Fruit fly (Drosophila melanogaster) whole organism, embryonic: ENCODE data around the gene CG11790.

Source experiments
- CG11504 ChIP-seq: fragments of 200-800 bp; sonication (Bioruptor generic); optimal IDR thresholded peaks from 3 replicates; lab custom pipeline; 2019; ENCODE audit warnings: missing biosample characterization, mild to moderate bottlenecking, missing genetic modification characterization, moderate library complexity
- CG11723 ChIP-seq: fragments of 200-800 bp; sonication (Bioruptor generic); optimal IDR thresholded peaks from 2 replicates; lab custom pipeline; 2017; ENCODE audit warnings: missing biosample characterization, mild to moderate bottlenecking, missing genetic modification characterization
- CG12071 ChIP-seq: fragments of 200-800 bp; sonication (Bioruptor generic); optimal IDR thresholded peaks from 3 replicates; lab custom pipeline; 2018; ENCODE audit warnings: missing biosample characterization, mild to moderate bottlenecking, missing genetic modification characterization
- CG1233 ChIP-seq: fragments of 200-800 bp; sonication (Bioruptor generic); optimal IDR thresholded peaks from 4 replicates; lab custom pipeline; 2018; ENCODE audit warnings: missing biosample characterization, mild to moderate bottlenecking, missing genetic modification characterization
- CG12769 ChIP-seq: fragments of 200-800 bp; sonication (Bioruptor generic); optimal IDR thresholded peaks from 2 replicates; lab custom pipeline; 2019; ENCODE audit warnings: missing biosample characterization, mild to moderate bottlenecking, missing genetic modification characterization, moderate library complexity
- CG14014 ChIP-seq: fragments of 200-800 bp; sonication (Bioruptor generic); IDR thresholded peaks from 2 replicates; pipeline ENCODE4 v1.3.6; 2022; ENCODE audit warnings: missing biosample characterization, missing genetic modification characterization
- CG17359 ChIP-seq: fragments of 200-800 bp; sonication (Bioruptor generic); optimal IDR thresholded peaks from 3 replicates; lab custom pipeline; 2018; ENCODE audit warnings: missing biosample characterization, mild to moderate bottlenecking, missing genetic modification characterization, moderate library complexity
- CG17568 ChIP-seq: fragments of 200-800 bp; sonication (Bioruptor generic); optimal IDR thresholded peaks from 2 replicates; lab custom pipeline; 2018; ENCODE audit warnings: missing biosample characterization, mild to moderate bottlenecking, missing genetic modification characterization, moderate library complexity
- CG18262 ChIP-seq: fragments of 200-800 bp; optimal IDR thresholded peaks from 3 replicates; lab custom pipeline; 2019; ENCODE audit warnings: missing biosample characterization, mild to moderate bottlenecking, missing genetic modification characterization, moderate library complexity
- CG2129 ChIP-seq: fragments of 200-800 bp; sonication (Bioruptor generic); IDR thresholded peaks from 2 replicates; pipeline ENCODE4 v1.3.6; 2022; ENCODE audit warnings: missing biosample characterization, missing genetic modification characterization; ENCODE audit not compliant: partially characterized antibody
- CG2712 ChIP-seq: fragments of 200-800 bp; optimal IDR thresholded peaks from 3 replicates; lab custom pipeline; 2019; ENCODE audit warnings: missing biosample characterization, mild to moderate bottlenecking, missing genetic modification characterization, moderate library complexity
- CG34224 ChIP-seq: fragments of 200-800 bp; sonication (Bioruptor generic); IDR thresholded peaks from 3 replicates; pipeline ENCODE4 v1.3.6; 2022; ENCODE audit warnings: missing biosample characterization, missing genetic modification characterization; ENCODE audit not compliant: partially characterized antibody
- CG6683 ChIP-seq: fragments of 200-800 bp; sonication (Bioruptor generic); optimal IDR thresholded peaks from 2 replicates; lab custom pipeline; 2017; ENCODE audit warnings: missing biosample characterization, mild to moderate bottlenecking, missing genetic modification characterization, missing genetic modification reagents
- CG9437 ChIP-seq: fragments of 200-800 bp; sonication (Bioruptor generic); optimal IDR thresholded peaks from 2 replicates; lab custom pipeline; 2018; ENCODE audit warnings: missing biosample characterization, mild to moderate bottlenecking, missing genetic modification characterization
- D19B ChIP-seq: fragments of 200-800 bp; sonication (Bioruptor generic); optimal IDR thresholded peaks from 2 replicates; lab custom pipeline; 2017; ENCODE audit warnings: missing biosample characterization, mild to moderate bottlenecking, missing genetic modification characterization
- Dll ChIP-seq: fragments of 200-800 bp; sonication (Bioruptor generic); IDR thresholded peaks from 4 replicates; pipeline ENCODE4 v1.3.6; 2022; ENCODE audit warnings: missing biosample characterization, missing genetic modification characterization; ENCODE audit not compliant: partially characterized antibody
- Ets97D ChIP-seq: fragments of 200-800 bp; sonication (Bioruptor generic); optimal IDR thresholded peaks from 3 replicates; lab custom pipeline; 2016; ENCODE audit warnings: missing biosample characterization, missing genetic modification characterization
- MTF-1 ChIP-seq: fragments of 200-800 bp; sonication (Bioruptor generic); optimal IDR thresholded peaks from 2 replicates; lab custom pipeline; 2018; ENCODE audit warnings: missing biosample characterization, mild to moderate bottlenecking, missing genetic modification characterization, borderline replicate concordance
- Nf-YC ChIP-seq: fragments of 200-800 bp; optimal IDR thresholded peaks from 3 replicates; lab custom pipeline; 2019; ENCODE audit warnings: missing biosample characterization, mild to moderate bottlenecking, missing genetic modification characterization, moderate library complexity
- Side ChIP-seq: fragments of 200-800 bp; sonication (Bioruptor generic); optimal IDR thresholded peaks from 2 replicates; lab custom pipeline; 2016; ENCODE audit warnings: missing biosample characterization, missing genetic modification characterization
- Ssrp ChIP-seq: fragments of 200-800 bp; sonication (Bioruptor generic); optimal IDR thresholded peaks from 2 replicates; lab custom pipeline; 2018; ENCODE audit warnings: missing biosample characterization, mild to moderate bottlenecking, missing genetic modification characterization, moderate library complexity
- bbx ChIP-seq: fragments of 200-800 bp; sonication (Bioruptor generic); IDR thresholded peaks from 2 replicates; pipeline ENCODE4 v1.3.6; 2022; ENCODE audit warnings: missing biosample characterization, missing genetic modification characterization; ENCODE audit not compliant: partially characterized antibody
- bowl ChIP-seq: fragments of 200-800 bp; sonication (Bioruptor generic); IDR thresholded peaks from 2 replicates; pipeline ENCODE4 v1.3.6; 2022; ENCODE audit warnings: missing biosample characterization, missing genetic modification characterization
- bsh ChIP-seq, 2 experiments: fragments of 200-800 bp; sonication (Bioruptor generic); optimal IDR thresholded peaks; 2 replicates each; lab custom pipeline; 2017 to 2018; ENCODE audit warnings: mild to moderate bottlenecking in 2 of 2, missing biosample characterization in 2 of 2, missing genetic modification characterization in 2 of 2, moderate library complexity in 1 of 2
- cg ChIP-seq: fragments of 200-800 bp; sonication (Bioruptor generic); optimal IDR thresholded peaks from 3 replicates; lab custom pipeline; 2019; ENCODE audit warnings: missing biosample characterization, mild to moderate bottlenecking, missing genetic modification characterization, moderate library complexity
- chm ChIP-seq: fragments of 200-800 bp; sonication (Bioruptor generic); IDR thresholded peaks from 2 replicates; pipeline ENCODE4 v1.3.6; 2022; ENCODE audit warnings: missing biosample characterization, missing genetic modification characterization
- croc ChIP-seq: fragments of 200-800 bp; sonication (Bioruptor generic); conservative IDR thresholded peaks from 3 replicates; pipeline ENCODE4 v1.3.6; 2022; ENCODE audit warnings: missing biosample characterization, missing genetic modification characterization
- en ChIP-seq: fragments of 200-800 bp; sonication (Bioruptor generic); optimal IDR thresholded peaks from 2 replicates; lab custom pipeline; 2016; ENCODE audit warnings: missing biosample characterization, missing genetic modification characterization
- gcm2 ChIP-seq: fragments of 200-800 bp; sonication (Bioruptor generic); optimal IDR thresholded peaks from 2 replicates; lab custom pipeline; 2016; ENCODE audit warnings: missing biosample characterization, missing genetic modification characterization
- lov ChIP-seq, 2 experiments: fragments of 200-800 bp in 1 of 2; fragments of >200 bp in 1 of 2; sonication (Bioruptor generic) in 1 of 2; IDR thresholded peaks in 1 of 2; optimal IDR thresholded peaks in 1 of 2; 2 replicates in 1 of 2; 3 replicates in 1 of 2; pipeline versions ENCODE4 v1.3.6 to Lab custom; 2017 to 2022; ENCODE audit warnings: missing biosample characterization in 1 of 2, missing genetic modification characterization in 1 of 2
- pfk ChIP-seq: fragments of 200-800 bp; sonication (Bioruptor generic); optimal IDR thresholded peaks from 2 replicates; lab custom pipeline; 2018; ENCODE audit warnings: missing biosample characterization, mild to moderate bottlenecking, missing genetic modification characterization, moderate library complexity
- pzg ChIP-seq: fragments of 200-800 bp; sonication (Bioruptor generic); optimal IDR thresholded peaks from 3 replicates; lab custom pipeline; 2018; ENCODE audit warnings: missing biosample characterization, mild to moderate bottlenecking, missing genetic modification characterization, moderate library complexity
- sna ChIP-seq: fragments of 200-800 bp; sonication (Bioruptor generic); IDR thresholded peaks from 2 replicates; pipeline ENCODE4 v1.3.6; 2022; ENCODE audit warnings: missing biosample characterization, missing genetic modification characterization; ENCODE audit not compliant: partially characterized antibody
- sr ChIP-seq: fragments of 200-800 bp; sonication (Bioruptor generic); IDR thresholded peaks from 3 replicates; pipeline ENCODE4 v1.3.6; 2022; ENCODE audit warnings: missing biosample characterization, missing genetic modification characterization
- stwl ChIP-seq: fragments of 200-800 bp; sonication (Bioruptor generic); optimal IDR thresholded peaks from 3 replicates; lab custom pipeline; 2018; ENCODE audit warnings: missing biosample characterization, mild to moderate bottlenecking, missing genetic modification characterization, moderate library complexity
- tna ChIP-seq: fragments of 200-800 bp; sonication (Bioruptor generic); IDR thresholded peaks from 2 replicates; pipeline ENCODE4 v1.3.6; 2022; ENCODE audit warnings: missing biosample characterization, missing genetic modification characterization; ENCODE audit not compliant: partially characterized antibody
- unc-4 ChIP-seq: fragments of 200-800 bp; sonication (Bioruptor generic); IDR thresholded peaks from 2 replicates; pipeline ENCODE4 v1.3.6; 2022; ENCODE audit warnings: missing biosample characterization, missing genetic modification characterization; ENCODE audit not compliant: partially characterized antibody
- z ChIP-seq: fragments of 200-800 bp; sonication (Bioruptor generic); IDR thresholded peaks from 3 replicates; pipeline ENCODE4 v1.3.6; 2022; ENCODE audit warnings: missing biosample characterization, missing genetic modification characterization

CG11790 gene

DNA sequence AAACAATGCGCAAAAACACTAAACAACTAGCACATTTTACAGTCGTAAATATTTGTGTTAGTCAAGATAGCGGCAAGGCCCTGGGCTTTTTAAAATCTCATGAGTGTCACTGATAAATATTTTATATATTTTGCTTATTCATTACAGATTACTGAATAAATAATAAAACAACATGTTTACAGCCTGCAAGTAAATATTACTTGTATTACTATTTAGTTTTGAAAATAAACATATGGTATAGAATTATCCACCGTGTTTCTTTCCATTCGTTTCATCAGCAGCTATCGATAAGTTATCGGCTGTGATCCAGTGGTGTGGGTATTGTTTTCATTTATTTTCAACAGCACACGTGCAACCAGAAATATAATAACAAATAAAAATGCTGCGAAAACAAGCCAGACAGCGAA is 27.1 kb downstream of the CG11790 start, which contains the start of the genes shams and CG11920 (continued):
- TF ChIP-seq CG9437 (GFP tag; lab: Kevin White, UChicago) (peak; percentile 2), CG18262 (tag; lab: Kevin White, UChicago) (peak; percentile 3), Side (GFP tag; lab: Kevin White, UChicago) (no peak), unc-4 (peak; percentile 67), croc (no peak), Nf-YC (tag; lab: Kevin White, UChicago) (peak; percentile 42), stwl (tag; lab: Kevin White, UChicago) (peak; percentile 52), lov (optimal IDR thresholded peaks at IDR 0.05; lab: Kevin White, UChicago) (no peak), lov (GFP tag; IDR thresholded peaks at IDR 0.05; lab: Robert Waterston, UW) (no peak), z (GFP tag; lab: Robert Waterston, UW) (no peak), CG12769 (tag; lab: Kevin White, UChicago) (no peak), Ets97D (GFP tag; lab: Kevin White, UChicago) (peak; percentile 9), bbx (peak; percentile 33; the same call in 1 of the 2 replicates), CG34224 (GFP tag; lab: Robert Waterston, UW) (peak; percentile 73; the same call in 1 of the 3 replicates), Dll (peak; percentile 73; the same call in 3 of the 4 replicates), CG2712 (tag; lab: Kevin White, UChicago) (peak; percentile 58), bowl (GFP tag; lab: Robert Waterston, UW) (no peak), CG17359 (tag; lab: Kevin White, UChicago) (no peak), gcm2 (no peak), tna (GFP tag; lab: Robert Waterston, UW) (0 out of 2 replicates have a peak, but pooled peaks have one; percentile 37), CG11723 (GFP tag; lab: Kevin White, UChicago) (peak; percentile 26), CG6683 (GFP tag; lab: Kevin White, UChicago) (no peak), CG11504 (tag; lab: Kevin White, UChicago) (no peak), CG1233 (GFP tag; lab: Kevin White, UChicago) (no peak), chm (GFP tag; lab: Robert Waterston, UW) (no peak), pzg (GFP tag; lab: Kevin White, UChicago) (peak; percentile 47), pfk (GFP tag; lab: Kevin White, UChicago) (peak; percentile 94), cg (peak; percentile 16), CG12071 (no peak), D19B (GFP tag; lab: Kevin White, UChicago) (no peak), CG17568 (GFP tag; lab: Kevin White, UChicago) (peak; percentile 31), CG14014 (GFP tag; lab: Robert Waterston, UW) (no peak), sr (GFP tag; lab: Robert Waterston, UW) (no peak), bsh (GFP tag; optimal IDR thresholded peaks at IDR 0.05; lab: Kevin White, UChicago) (peak in 1 of 2 experiments; percentile 36), sna (GFP tag; lab: Robert Waterston, UW) (no peak; the same call in 1 of the 2 replicates), CG2129 (GFP tag; lab: Robert Waterston, UW) (no peak), Ssrp (tag; lab: Kevin White, UChicago) (no peak), en (GFP tag; lab: Kevin White, UChicago) (no peak), MTF-1 (GFP tag; lab: Kevin White, UChicago) (no peak)
- TF ChIP-seq, all 482 proteins: peak for 93
